Worm (Caenorhabditis elegans): Measurements from ENCODE around the gene inpp-1.
"Not testable (repeated sequence)": the region's sequence is repeated elsewhere in the genome, so short reads cannot be mapped to it uniquely, and the experiment has no call there.

Gene inpp-1

ce11 chrIV:10754685-10755084 lies 19.0 kb downstream of the inpp-1 start, which contains the start of gene T25B9.5:
Gene T25B9.5 (minus strand): TSS chrIV:10754785.
- TF ChIP-seq unc-39 (tag; optimal IDR thresholded peaks at IDR 0.05) (no peak), ceh-9 (tag; optimal IDR thresholded peaks at IDR 0.05) (no peak), nhr-11 (tag; optimal IDR thresholded peaks at IDR 0.05) (no peak), hmg-11 (tag; optimal IDR thresholded peaks at IDR 0.05) (no peak), sea-2 (GFP tag; optimal IDR thresholded peaks at IDR 0.05) (no peak), fos-1 (tag; optimal IDR thresholded peaks at IDR 0.05) (no peak), tbx-2 (tag; optimal IDR thresholded peaks at IDR 0.05) (no peak), fkh-2 (tag; optimal IDR thresholded peaks at IDR 0.05) (no peak)

DNA sequence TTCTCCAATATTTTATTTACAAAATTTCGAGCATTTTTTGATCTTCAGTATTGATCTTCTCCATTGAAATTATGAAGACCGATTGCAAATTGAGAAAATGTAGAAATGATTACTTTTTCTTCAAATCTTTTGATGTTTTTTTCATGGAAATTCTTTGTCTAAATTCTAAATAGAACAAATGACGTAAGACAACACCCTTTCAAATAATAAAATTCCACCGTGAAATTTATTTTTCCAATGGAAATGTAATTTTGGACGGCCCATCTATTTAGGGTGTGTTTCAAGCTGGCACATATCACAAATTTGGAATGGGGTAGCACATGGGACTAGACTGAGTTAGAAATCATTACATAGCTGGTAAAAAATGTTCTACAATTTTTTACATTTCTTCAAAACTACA lies 22.0 kb downstream of the inpp-1 start, which contains the start of gene T25B9.2:
T25B9.2 (minus strand) TSS at position 101 of the 400 bp plus-strand sequence.
- TF ChIP-seq hmg-11 (tag; optimal IDR thresholded peaks at IDR 0.05); unc-62 (GFP tag; optimal IDR thresholded peaks at IDR 0.05); pha-4 (tag; optimal IDR thresholded peaks at IDR 0.05): not testable (repeated sequence)

DNA sequence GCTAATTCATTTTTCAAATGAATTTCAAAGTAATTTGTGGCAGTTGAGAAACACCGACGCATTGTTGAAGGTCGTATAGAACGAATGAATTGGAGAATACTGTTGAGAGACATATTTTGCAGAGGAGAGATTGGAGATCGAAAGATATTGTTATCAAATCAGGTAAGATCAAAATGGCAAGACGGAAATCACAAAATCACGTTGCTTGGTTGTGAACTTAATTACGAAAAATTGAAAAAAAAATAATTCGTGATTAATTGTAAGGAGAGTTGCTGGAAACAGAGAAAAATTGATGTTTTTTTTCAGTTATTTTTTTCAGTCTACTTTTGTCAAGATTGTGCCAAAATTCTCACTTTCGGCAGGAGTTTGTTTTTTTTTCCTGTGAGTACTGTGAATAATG lies 23.7 kb downstream of the inpp-1 start, which contains the start of gene T25B9.1:
T25B9.1 (minus strand) TSS at position 101 of the 400 bp plus-strand sequence.
- no peak for TF ChIP-seq aly-2 (tag; optimal IDR thresholded peaks at IDR 0.05)
- no peak for TF ChIP-seq daf-12 (tag; optimal IDR thresholded peaks at IDR 0.05)
- no peak for TF ChIP-seq eor-1 (tag; optimal IDR thresholded peaks at IDR 0.05)
- no peak for TF ChIP-seq jun-1 (tag; optimal IDR thresholded peaks at IDR 0.05)
- TF ChIP-seq nhr-28 (tag; optimal IDR thresholded peaks at IDR 0.05): no peak
- TF ChIP-seq elt-1 (tag; optimal IDR thresholded peaks at IDR 0.05): no peak
- no peak for TF ChIP-seq mml-1 (tag; optimal IDR thresholded peaks at IDR 0.05)
- TF ChIP-seq sea-2 (GFP tag; optimal IDR thresholded peaks at IDR 0.05): no peak
- TF ChIP-seq snpc-4 (tag; optimal IDR thresholded peaks at IDR 0.05): no peak
- TF ChIP-seq ceh-82 (tag; optimal IDR thresholded peaks at IDR 0.05): no peak

DNA sequence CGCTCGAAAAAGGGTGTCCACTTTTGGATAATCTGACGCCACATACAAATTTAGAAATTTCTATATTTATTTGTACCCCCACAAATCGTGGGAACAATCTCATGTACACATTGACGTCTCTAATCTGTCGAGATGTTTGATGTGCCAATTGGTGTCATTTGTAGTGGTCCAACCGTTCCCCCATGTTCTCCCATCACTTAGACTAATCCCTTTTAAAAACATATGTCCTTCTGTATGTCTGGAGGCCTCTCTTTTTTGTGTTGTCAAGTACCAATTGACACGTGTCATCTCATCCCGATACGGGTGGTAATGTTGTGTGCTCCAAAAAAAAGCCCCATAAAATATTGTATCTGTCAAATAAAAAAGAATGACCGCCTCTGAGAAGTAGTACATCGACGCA lies 28.4 kb downstream of the inpp-1 start:
- TF ChIP-seq nhr-76 (tag; optimal IDR thresholded peaks at IDR 0.05) (no peak), pha-4 (tag; optimal IDR thresholded peaks at IDR 0.05) (no peak), zag-1 (tag; optimal IDR thresholded peaks at IDR 0.05) (no peak), nhr-23 (tag; optimal IDR thresholded peaks at IDR 0.05) (no peak), mdl-1 (tag; optimal IDR thresholded peaks at IDR 0.05) (no peak), tbx-2 (tag; optimal IDR thresholded peaks at IDR 0.05) (no peak), lin-15B (tag; optimal IDR thresholded peaks at IDR 0.05) (no peak), sea-2 (GFP tag; optimal IDR thresholded peaks at IDR 0.05) (no peak), ZK546.5 (tag; optimal IDR thresholded peaks at IDR 0.05) (no peak), nhr-25 (tag; optimal IDR thresholded peaks at IDR 0.05) (no peak), nhr-77 (tag; optimal IDR thresholded peaks at IDR 0.05) (no peak), ama-1 (optimal IDR thresholded peaks at IDR 0.05) (no peak), elt-3 (tag; optimal IDR thresholded peaks at IDR 0.05) (no peak)

DNA sequence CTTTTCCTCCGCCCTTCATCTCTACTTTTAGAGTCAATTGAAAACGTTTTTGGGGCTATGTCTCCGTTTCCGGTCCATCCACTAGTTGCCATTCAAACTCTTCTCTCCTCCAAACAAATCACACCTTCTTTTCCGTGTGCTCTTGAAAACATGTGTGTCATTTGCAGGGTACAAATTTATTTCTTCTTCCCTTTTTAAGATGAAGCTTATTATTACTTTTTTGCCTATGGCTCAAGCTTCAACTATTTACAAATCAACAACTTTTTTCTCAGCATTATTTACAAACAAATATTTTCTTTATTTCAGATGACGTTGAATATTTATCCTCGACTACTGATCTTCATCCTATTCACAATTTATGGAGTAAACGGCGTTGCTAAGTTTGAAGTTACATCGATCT lies 29.2 kb downstream of the inpp-1 start, which contains the start of gene T25B9.3:
T25B9.3 (plus strand) TSS at position 301 of the 400 bp plus-strand sequence.
- TF ChIP-seq lsy-12 (tag; optimal IDR thresholded peaks at IDR 0.05) (no peak), fkh-10 (GFP tag; optimal IDR thresholded peaks at IDR 0.05) (no peak), nhr-77 (tag; optimal IDR thresholded peaks at IDR 0.05) (no peak), egl-5 (tag; optimal IDR thresholded peaks at IDR 0.05) (no peak), lin-39 (tag; optimal IDR thresholded peaks at IDR 0.05) (no peak), ztf-11 (tag; optimal IDR thresholded peaks at IDR 0.05) (no peak), lin-15B (tag; optimal IDR thresholded peaks at IDR 0.05) (no peak), ama-1 (optimal IDR thresholded peaks at IDR 0.05) (no peak), ZK546.5 (tag; optimal IDR thresholded peaks at IDR 0.05) (no peak), nhr-23 (tag; optimal IDR thresholded peaks at IDR 0.05) (no peak), nhr-12 (tag; optimal IDR thresholded peaks at IDR 0.05) (no peak), egl-27 (tag; optimal IDR thresholded peaks at IDR 0.05) (no peak), nfya-1 (tag; optimal IDR thresholded peaks at IDR 0.05; ENCODE audit: insufficient read depth) (no peak), unc-39 (tag; optimal IDR thresholded peaks at IDR 0.05) (no peak)

All from whole organism, L3 larva.